Fruit fly (Drosophila melanogaster) whole organism, adult: Measurements from ENCODE around the gene CG43403.

Source experiments
- CG11617 ChIP-seq: fragments of 200-800 bp; sonication (Bioruptor generic); optimal IDR thresholded peaks from 2 replicates; lab custom pipeline; 2017; ENCODE audit warnings: mild to moderate bottlenecking, missing biosample characterization, missing genetic modification reagents, missing genetic modification characterization
- CG12768 ChIP-seq: fragments of 200-800 bp; sonication (Bioruptor generic); optimal IDR thresholded peaks from 2 replicates; lab custom pipeline; 2017; ENCODE audit warnings: missing biosample characterization, missing genetic modification characterization, mild to moderate bottlenecking, moderate library complexity, missing genetic modification reagents
- CG1620 ChIP-seq: fragments of 200-800 bp; sonication (Bioruptor generic); optimal IDR thresholded peaks from 2 replicates; lab custom pipeline; 2016; ENCODE audit warnings: missing biosample characterization, missing genetic modification characterization
- CG33017 ChIP-seq: fragments of 200-800 bp; sonication (Bioruptor generic); optimal IDR thresholded peaks from 2 replicates; lab custom pipeline; 2018; ENCODE audit warnings: missing biosample characterization, mild to moderate bottlenecking, missing genetic modification characterization, moderate library complexity
- CG7045 ChIP-seq: fragments of 200-800 bp; sonication (Bioruptor generic); optimal IDR thresholded peaks from 2 replicates; lab custom pipeline; 2017; ENCODE audit warnings: missing biosample characterization, mild to moderate bottlenecking, missing genetic modification characterization
- Clk ChIP-seq: fragments of 200-800 bp; sonication (Bioruptor generic); optimal IDR thresholded peaks from 2 replicates; lab custom pipeline; 2017; ENCODE audit warnings: missing biosample characterization, missing genetic modification characterization
- bab1 ChIP-seq: fragments of 200-800 bp; sonication (Bioruptor generic); optimal IDR thresholded peaks from 3 replicates; lab custom pipeline; 2019; ENCODE audit warnings: missing biosample characterization, mild to moderate bottlenecking, missing genetic modification characterization, moderate library complexity
- cic ChIP-seq: fragments of 200-800 bp; sonication (Bioruptor generic); optimal IDR thresholded peaks from 2 replicates; lab custom pipeline; 2017; ENCODE audit warnings: missing biosample characterization, mild to moderate bottlenecking, missing genetic modification characterization, moderate library complexity
- cnc ChIP-seq, 2 experiments: fragments of >200 bp; optimal IDR thresholded peaks; 2 replicates each; lab custom pipeline; 2017
- tj ChIP-seq: fragments of 200-800 bp; sonication (Bioruptor generic); optimal IDR thresholded peaks from 3 replicates; lab custom pipeline; 2017; ENCODE audit warnings: missing biosample characterization, mild to moderate bottlenecking, missing genetic modification characterization, moderate library complexity

DNA sequence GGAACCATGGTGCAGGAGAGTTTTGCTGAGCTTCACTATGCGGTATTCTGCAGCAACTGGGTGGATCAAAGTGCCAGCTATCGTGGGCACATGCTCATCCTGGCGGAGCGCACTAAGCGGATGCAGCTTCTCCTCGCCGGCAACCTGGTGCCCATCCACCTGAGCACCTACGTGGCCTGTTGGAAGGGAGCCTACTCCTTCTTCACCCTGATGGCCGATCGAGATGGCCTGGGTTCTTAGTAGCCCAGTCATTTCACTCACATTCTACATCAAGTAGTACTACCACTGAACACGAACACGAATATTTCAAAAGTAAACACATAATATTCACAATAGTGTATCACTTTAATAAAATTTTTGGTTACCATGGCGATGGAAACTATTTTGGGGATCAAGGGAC lies 35.1 kb downstream of the CG43403 start, which contains the start of gene Prosbeta4R2:
- TF ChIP-seq cnc (optimal IDR thresholded peaks at IDR 0.05; lab: Kevin White, UChicago) = no peak
- no peak for TF ChIP-seq CG1620 (GFP tag; lab: Kevin White, UChicago)
- TF ChIP-seq tj (GFP tag; lab: Kevin White, UChicago) = no peak
- no peak for TF ChIP-seq cic (GFP tag; lab: Kevin White, UChicago)
- no peak for TF ChIP-seq bab1 (GFP tag; lab: Kevin White, UChicago)
- no peak for TF ChIP-seq CG7045 (GFP tag; lab: Kevin White, UChicago)
- no peak for TF ChIP-seq Clk
- no peak for TF ChIP-seq CG33017
- no peak for TF ChIP-seq CG11617 (GFP tag; lab: Kevin White, UChicago)
- no peak for TF ChIP-seq CG12768
